Worm (Caenorhabditis elegans) whole organism, late embryonic: ENCODE results near the gene C42C1.8.

Source experiments
- F13H6.1 ChIP-seq: sonication (generic microtip); optimal IDR thresholded peaks from 2 replicates; lab custom pipeline; 2016; ENCODE audit warnings: missing genetic modification characterization, missing compliant biosample characterization
- ama-1 ChIP-seq: fragments of 150-350 bp; optimal IDR thresholded peaks from 2 replicates; lab custom pipeline; 2014
- ceh-19 ChIP-seq: fragments of 200-800 bp; sonication (Bioruptor generic); optimal IDR thresholded peaks from 2 replicates; lab custom pipeline; 2018; ENCODE audit warnings: mild to moderate bottlenecking, missing genetic modification characterization, missing compliant biosample characterization
- ceh-31 ChIP-seq: sonication (generic microtip); optimal IDR thresholded peaks from 2 replicates; lab custom pipeline; 2016; ENCODE audit warnings: missing genetic modification characterization, missing compliant biosample characterization
- ceh-45 ChIP-seq: fragments of 200-800 bp; sonication (Bioruptor generic); IDR thresholded peaks from 2 replicates; pipeline ENCODE4 v1.3.6; 2022; ENCODE audit warnings: missing genetic modification reagents, missing genetic modification characterization, missing compliant biosample characterization
- dmd-4 ChIP-seq: sonication (generic microtip); optimal IDR thresholded peaks from 2 replicates; lab custom pipeline; 2016; ENCODE audit warnings: borderline replicate concordance, missing genetic modification characterization, missing compliant biosample characterization
- fkh-10 ChIP-seq: fragments of 150-350 bp; optimal IDR thresholded peaks from 2 replicates; lab custom pipeline; 2014; ENCODE audit warnings: missing biosample characterization, missing genetic modification reagents, missing genetic modification characterization
- hlh-13 ChIP-seq: fragments of 200-800 bp; sonication (Bioruptor generic); optimal IDR thresholded peaks from 2 replicates; lab custom pipeline; 2018; ENCODE audit warnings: mild to moderate bottlenecking, missing genetic modification characterization, missing compliant biosample characterization
- hlh-6 ChIP-seq: sonication (generic microtip); optimal IDR thresholded peaks from 2 replicates; lab custom pipeline; 2016; ENCODE audit warnings: missing genotype, missing genetic modification characterization, missing compliant biosample characterization
- mec-3 ChIP-seq: sonication (generic microtip); optimal IDR thresholded peaks from 2 replicates; lab custom pipeline; 2016; ENCODE audit warnings: borderline replicate concordance, missing genetic modification characterization, missing compliant biosample characterization
- pqm-1 ChIP-seq: sonication (generic microtip); optimal IDR thresholded peaks from 2 replicates; lab custom pipeline; 2016; ENCODE audit warnings: missing genetic modification characterization, missing compliant biosample characterization
- rnt-1 ChIP-seq: sonication (generic microtip); optimal IDR thresholded peaks from 2 replicates; lab custom pipeline; 2016; ENCODE audit warnings: missing genetic modification characterization, missing compliant biosample characterization

DNA sequence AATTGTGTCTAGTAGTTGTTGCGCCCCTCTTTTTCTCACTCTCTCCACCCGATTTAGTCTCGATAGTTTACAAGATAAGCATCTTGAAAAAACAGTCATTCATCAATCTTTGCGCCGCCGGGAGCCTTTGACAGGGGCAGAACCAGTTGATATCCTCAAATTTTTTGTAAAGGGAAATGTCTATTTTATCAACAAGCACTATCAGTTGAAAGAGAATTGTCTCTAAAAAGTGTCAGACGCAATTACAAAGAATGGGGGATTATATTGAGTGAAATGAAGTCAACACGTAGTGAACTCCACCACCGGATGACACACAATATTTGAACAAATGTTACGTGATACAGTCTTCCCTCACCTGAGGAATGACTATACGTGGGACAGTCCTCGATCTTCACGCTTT, 43.3 kb downstream of the C42C1.8 start:
- TF ChIP-seq ceh-19 (GFP tag; lab: Kevin White, UChicago), result no peak
- no peak for TF ChIP-seq rnt-1 (tag; lab: Kevin White, UChicago)
- TF ChIP-seq fkh-10 (GFP tag; lab: Kevin White, UChicago), result no peak
- TF ChIP-seq ceh-31 (tag; lab: Kevin White, UChicago), result no peak
- TF ChIP-seq pqm-1 (tag; lab: Kevin White, UChicago), result no peak
- TF ChIP-seq ceh-45, result no peak
- TF ChIP-seq hlh-13 (GFP tag; lab: Kevin White, UChicago), result no peak
- TF ChIP-seq hlh-6, result no peak
- no peak for TF ChIP-seq dmd-4 (tag; lab: Kevin White, UChicago)
- TF ChIP-seq mec-3, result no peak
- TF ChIP-seq ama-1 (lab: Kevin White, UChicago), result no peak
- TF ChIP-seq F13H6.1 (tag; lab: Kevin White, UChicago), result no peak
